Worm (Caenorhabditis elegans) whole organism, L4 larva: ENCODE data around the gene F43E2.11.
A peak's percentile ranks its signal among the peaks of the same experiment; 100 is the strongest.

Source experiments
- aly-2 ChIP-seq: sonication (generic microtip); optimal IDR thresholded peaks from 2 replicates; lab custom pipeline; 2018; ENCODE audit warnings: missing biosample characterization, missing genetic modification characterization
- ama-1 ChIP-seq: fragments of 150-350 bp; optimal IDR thresholded peaks from 2 replicates; lab custom pipeline; 2014; ENCODE audit warnings: inconsistent platforms, mixed read lengths
- ceh-82 ChIP-seq: sonication (generic microtip); optimal IDR thresholded peaks from 2 replicates; lab custom pipeline; 2017; ENCODE audit warnings: missing biosample characterization, missing genetic modification characterization
- daf-12 ChIP-seq: fragments of 150-350 bp; optimal IDR thresholded peaks from 2 replicates; lab custom pipeline; 2014; ENCODE audit warnings: missing biosample characterization, missing genetic modification reagents, missing genetic modification characterization
- dmd-8 ChIP-seq: fragments of 200-800 bp; sonication (Bioruptor generic); IDR thresholded peaks from 2 replicates; pipeline ENCODE4 v1.3.6; 2022; ENCODE audit warnings: missing genetic modification characterization, missing compliant biosample characterization
- dpl-1 ChIP-seq: fragments of 150-350 bp; optimal IDR thresholded peaks from 2 replicates; lab custom pipeline; 2014; ENCODE audit warnings: missing biosample characterization, missing genetic modification reagents, missing genetic modification characterization
- egl-27 ChIP-seq: sonication (generic microtip); optimal IDR thresholded peaks from 3 replicates; lab custom pipeline; 2017; ENCODE audit warnings: missing biosample characterization, missing genetic modification reagents, missing genetic modification characterization
- nhr-11 ChIP-seq: fragments of 150-350 bp; optimal IDR thresholded peaks from 2 replicates; lab custom pipeline; 2014; ENCODE audit warnings: missing biosample characterization, missing genetic modification characterization
- nhr-6 ChIP-seq: fragments of 150-350 bp; optimal IDR thresholded peaks from 2 replicates; lab custom pipeline; 2014; ENCODE audit warnings: missing biosample characterization, missing genetic modification characterization
- sdz-12 ChIP-seq: fragments of 200-800 bp; sonication (Bioruptor generic); optimal IDR thresholded peaks from 2 replicates; lab custom pipeline; 2018; ENCODE audit warnings: mild to moderate bottlenecking, missing genetic modification characterization, missing compliant biosample characterization
- unc-130 ChIP-seq: sonication (generic microtip); optimal IDR thresholded peaks from 2 replicates; lab custom pipeline; 2016; ENCODE audit warnings: missing genetic modification reagents, missing genetic modification characterization, missing compliant biosample characterization
- zfp-2 ChIP-seq: sonication (generic microtip); optimal IDR thresholded peaks from 2 replicates; lab custom pipeline; 2016; ENCODE audit warnings: mild to moderate bottlenecking, missing genetic modification characterization, missing compliant biosample characterization
- zfp-3 ChIP-seq: fragments of 200-800 bp; sonication (Bioruptor generic); conservative IDR thresholded peaks from 2 replicates; pipeline ENCODE4 v1.3.6; 2022; ENCODE audit warnings: missing genetic modification reagents, missing genetic modification characterization, missing compliant biosample characterization
- zip-2 ChIP-seq: fragments of 150-350 bp; optimal IDR thresholded peaks from 2 replicates; lab custom pipeline; 2014; ENCODE audit warnings: missing biosample characterization, missing genetic modification characterization

DNA sequence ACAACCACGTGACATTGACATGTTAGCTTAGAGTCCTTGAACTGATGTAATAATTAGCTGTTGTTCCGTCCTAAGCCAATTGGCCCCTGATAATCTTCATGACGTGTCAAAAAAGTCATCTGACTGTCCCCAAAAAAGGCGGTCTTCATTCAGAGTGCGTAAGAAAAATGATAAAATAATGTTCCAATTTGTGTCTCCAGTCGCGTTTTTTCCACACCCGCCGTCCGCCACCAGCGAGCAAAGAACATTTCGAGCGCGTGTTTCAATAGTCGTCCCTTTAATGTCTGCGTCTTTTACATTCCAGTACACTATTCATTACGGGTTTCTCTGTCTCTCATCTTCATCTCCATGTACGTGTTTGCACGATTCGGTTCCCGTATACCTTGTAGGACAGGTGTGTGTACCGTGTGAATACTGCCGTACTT lies 32.6 kb downstream of the F43E2.11 start:
- TF ChIP-seq ama-1 (lab: Kevin White, UChicago) (peak; percentile 46), unc-130 (GFP tag; lab: Kevin White, UChicago) (no peak), zfp-2 (peak; percentile 39), dpl-1 (peak; percentile 27), dmd-8 (GFP tag; lab: Robert Waterston, UW) (no peak), ceh-82 (tag; lab: Kevin White, UChicago) (no peak), zip-2 (no peak), nhr-11 (tag; lab: Kevin White, UChicago) (peak; percentile 72), egl-27 (tag; lab: Kevin White, UChicago) (no peak), zfp-3 (GFP tag; lab: Robert Waterston, UW) (no peak), sdz-12 (GFP tag; lab: Kevin White, UChicago) (no peak), aly-2 (tag; lab: Kevin White, UChicago) (no peak), nhr-6 (peak; percentile 30), daf-12 (tag; lab: Kevin White, UChicago) (no peak)
